Worm (Caenorhabditis elegans): ENCODE data around the gene C14A4.6.
A peak's percentile ranks its signal among the peaks of the same experiment; 100 is the strongest.

Gene C14A4.6

ce11 chrII:10574177-10574576, 20.4 kb downstream of the C14A4.6 start:
- no peak for TF ChIP-seq unc-42 (tag; optimal IDR thresholded peaks at IDR 0.05)

ce11 chrII:10571967-10572366, 22.6 kb downstream of the C14A4.6 start, which contains the start of gene C06A1.3:
Gene C06A1.3 (plus strand): TSS chrII:10572267.
- no peak for TF ChIP-seq F13H6.1 (tag; optimal IDR thresholded peaks at IDR 0.05)
- TF ChIP-seq ama-1 (optimal IDR thresholded peaks at IDR 0.05), result no peak
- TF ChIP-seq tbx-7 (tag; optimal IDR thresholded peaks at IDR 0.05), result no peak
- TF ChIP-seq zip-5 (tag; optimal IDR thresholded peaks at IDR 0.05), result no peak
- TF ChIP-seq elt-2 (tag; optimal IDR thresholded peaks at IDR 0.05), result no peak

ce11 chrII:10570302-10570701, 24.3 kb downstream of the C14A4.6 start, which contains the start of gene txt-13:
Gene txt-13 (plus strand): TSS chrII:10570602.
- TF ChIP-seq Y22D7AL.16 (tag; optimal IDR thresholded peaks at IDR 0.05) (no peak), ceh-19 (GFP tag; optimal IDR thresholded peaks at IDR 0.05) (no peak), zip-5 (tag; optimal IDR thresholded peaks at IDR 0.05) (no peak), fax-1 (tag; optimal IDR thresholded peaks at IDR 0.05) (no peak), ceh-2 (tag; optimal IDR thresholded peaks at IDR 0.05) (no peak), eyg-1 (tag; optimal IDR thresholded peaks at IDR 0.05) (no peak), sox-4 (tag; optimal IDR thresholded peaks at IDR 0.05) (no peak), pag-3 (tag; optimal IDR thresholded peaks at IDR 0.05; ENCODE audit: borderline replicate concordance) (no peak), pha-4 (tag; optimal IDR thresholded peaks at IDR 0.05) (no peak), unc-42 (tag; optimal IDR thresholded peaks at IDR 0.05) (no peak), ceh-6 (GFP tag; optimal IDR thresholded peaks at IDR 0.05) (no peak), pha-2 (tag; optimal IDR thresholded peaks at IDR 0.05) (no peak), ceh-9 (tag; optimal IDR thresholded peaks at IDR 0.05) (no peak), che-1 (tag; optimal IDR thresholded peaks at IDR 0.05) (no peak), hlh-8 (tag; optimal IDR thresholded peaks at IDR 0.05) (no peak), tbx-7 (tag; optimal IDR thresholded peaks at IDR 0.05) (no peak), ets-4 (tag; optimal IDR thresholded peaks at IDR 0.05) (no peak), ceh-24 (tag; optimal IDR thresholded peaks at IDR 0.05) (no peak)

DNA sequence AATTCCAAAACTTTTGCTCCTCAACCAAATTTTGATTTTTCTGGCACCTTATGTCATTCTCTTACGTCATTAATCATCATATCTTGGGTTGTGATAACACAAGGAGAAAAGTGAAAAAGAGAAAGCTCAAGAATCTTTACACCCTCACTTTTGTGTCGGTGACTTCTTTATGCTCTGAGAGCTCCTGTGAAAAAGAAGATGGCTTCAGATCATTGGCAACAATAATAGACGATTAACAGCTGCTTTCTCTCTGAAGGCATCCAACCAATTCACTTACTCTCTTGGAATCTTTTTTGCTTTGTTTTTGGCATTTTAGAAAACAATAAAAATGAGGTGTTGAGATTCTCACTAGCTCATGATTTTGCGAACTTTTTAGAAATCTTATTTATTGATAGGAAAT, 25.1 kb downstream of the C14A4.6 start:
- TF ChIP-seq unc-55 (GFP tag; optimal IDR thresholded peaks at IDR 0.05) (peak; percentile 13), nhr-232 (tag; optimal IDR thresholded peaks at IDR 0.05) (no peak)

DNA sequence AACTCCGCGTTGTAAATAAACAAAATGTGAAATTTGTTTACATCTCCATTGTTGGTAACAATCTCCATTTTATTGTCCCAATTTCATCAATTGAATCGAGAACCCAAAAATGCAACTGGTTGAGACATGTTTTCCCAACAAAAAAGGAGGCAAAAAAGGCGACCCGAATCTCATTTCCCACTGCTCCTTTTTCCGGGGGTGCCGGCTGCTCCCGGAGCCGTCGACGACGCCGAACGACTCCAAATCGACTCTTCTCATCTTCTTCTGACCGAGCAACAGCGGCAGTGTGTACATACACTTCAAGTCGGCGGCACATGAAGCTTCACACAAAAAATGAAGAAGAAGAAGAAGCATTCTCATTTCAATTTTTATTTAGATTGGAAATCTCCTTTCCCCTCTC, 28.1 kb downstream of the C14A4.6 start:
- no peak for TF ChIP-seq dmd-4 (tag; optimal IDR thresholded peaks at IDR 0.05; ENCODE audit: borderline replicate concordance)
- TF ChIP-seq madf-2 (tag; optimal IDR thresholded peaks at IDR 0.05), result no peak
- no peak for TF ChIP-seq ttx-3 (tag; optimal IDR thresholded peaks at IDR 0.05)
- no peak for TF ChIP-seq fkh-6 (tag; optimal IDR thresholded peaks at IDR 0.05)
- TF ChIP-seq che-1 (tag; optimal IDR thresholded peaks at IDR 0.05), result no peak
- no peak for TF ChIP-seq ceh-9 (tag; optimal IDR thresholded peaks at IDR 0.05)
- no peak for TF ChIP-seq ahr-1 (tag; optimal IDR thresholded peaks at IDR 0.05)
- TF ChIP-seq pha-4 (tag; optimal IDR thresholded peaks at IDR 0.05), result no peak
- TF ChIP-seq gmeb-2 (tag; optimal IDR thresholded peaks at IDR 0.05), result no peak
- no peak for TF ChIP-seq pros-1 (tag; optimal IDR thresholded peaks at IDR 0.05)
- TF ChIP-seq pat-9 (tag; optimal IDR thresholded peaks at IDR 0.05), result no peak

ce11 chrII:10564578-10564977, 30.0 kb downstream of the C14A4.6 start, which contains the start of the genes C06A1.6 and C06A1.7:
Gene C06A1.6 (minus strand): TSS chrII:10564678.
Gene C06A1.7 (plus strand): TSS chrII:10564891.
- TF ChIP-seq ceh-34 (tag; optimal IDR thresholded peaks at IDR 0.05) (no peak), rnt-1 (tag; optimal IDR thresholded peaks at IDR 0.05) (no peak), nhr-11 (tag; optimal IDR thresholded peaks at IDR 0.05) (no peak), hlh-6 (tag; optimal IDR thresholded peaks at IDR 0.05) (no peak), elt-2 (tag; optimal IDR thresholded peaks at IDR 0.05) (no peak), Y22D7AL.16 (tag; optimal IDR thresholded peaks at IDR 0.05) (no peak), lin-11 (tag; optimal IDR thresholded peaks at IDR 0.05) (no peak), odd-2 (tag; optimal IDR thresholded peaks at IDR 0.05) (no peak), K02D7.2 (tag; optimal IDR thresholded peaks at IDR 0.05) (no peak), ceh-18 (tag; optimal IDR thresholded peaks at IDR 0.05) (no peak), ceh-48 (tag; optimal IDR thresholded peaks at IDR 0.05) (no peak), pat-9 (tag; optimal IDR thresholded peaks at IDR 0.05) (no peak), unc-86 (tag; optimal IDR thresholded peaks at IDR 0.05) (no peak), dmd-4 (tag; optimal IDR thresholded peaks at IDR 0.05; ENCODE audit: borderline replicate concordance) (no peak), ahr-1 (tag; optimal IDR thresholded peaks at IDR 0.05) (no peak), nhr-232 (tag; optimal IDR thresholded peaks at IDR 0.05) (no peak), gmeb-2 (tag; optimal IDR thresholded peaks at IDR 0.05) (no peak), ceh-31 (tag; optimal IDR thresholded peaks at IDR 0.05) (no peak), C08G9.2 (tag; optimal IDR thresholded peaks at IDR 0.05) (no peak), eyg-1 (tag; optimal IDR thresholded peaks at IDR 0.05) (no peak)

Measured in whole organism, late embryonic.